Fruit fly (Drosophila melanogaster) whole organism, pupa: ENCODE data around the gene CG2124.

Experiments
- CG14655 ChIP-seq: fragments of 200-800 bp; sonication (Bioruptor generic); optimal IDR thresholded peaks from 3 replicates; lab custom pipeline; 2017; ENCODE audit warnings: mild to moderate bottlenecking, missing biosample characterization, missing genetic modification reagents, missing genetic modification characterization
- CG15710 ChIP-seq: fragments of 200-800 bp; sonication (Bioruptor generic); optimal IDR thresholded peaks from 2 replicates; lab custom pipeline; 2018; ENCODE audit warnings: missing biosample characterization, mild to moderate bottlenecking, missing genetic modification characterization, moderate library complexity
- CG17806 ChIP-seq: fragments of 200-800 bp; sonication (Bioruptor generic); optimal IDR thresholded peaks from 2 replicates; lab custom pipeline; 2018; ENCODE audit warnings: missing biosample characterization, mild to moderate bottlenecking, missing genetic modification characterization, moderate library complexity
- CG9948 ChIP-seq: fragments of 200-800 bp; sonication (Bioruptor generic); optimal IDR thresholded peaks from 2 replicates; lab custom pipeline; 2018; ENCODE audit warnings: missing biosample characterization, mild to moderate bottlenecking, missing genetic modification characterization, moderate library complexity
- EcR ChIP-seq: fragments of 200-800 bp; sonication (Bioruptor generic); optimal IDR thresholded peaks from 3 replicates; lab custom pipeline; 2019; ENCODE audit warnings: missing biosample characterization, missing genetic modification characterization, mild to moderate bottlenecking, moderate library complexity, missing genetic modification reagents
- Pif1A ChIP-seq: fragments of 200-800 bp; sonication (Bioruptor generic); optimal IDR thresholded peaks from 3 replicates; lab custom pipeline; 2016; ENCODE audit warnings: missing biosample characterization, missing genetic modification characterization
- Pif1B ChIP-seq: fragments of 200-800 bp; sonication (Bioruptor generic); optimal IDR thresholded peaks from 3 replicates; lab custom pipeline; 2016; ENCODE audit warnings: missing biosample characterization, missing genetic modification characterization
- Snoo ChIP-seq: fragments of 200-800 bp; sonication (Bioruptor generic); optimal IDR thresholded peaks from 3 replicates; lab custom pipeline; 2017; ENCODE audit warnings: missing biosample characterization, mild to moderate bottlenecking, missing genetic modification characterization, inconsistent platforms
- gl ChIP-seq: fragments of 200-800 bp; sonication (Bioruptor generic); optimal IDR thresholded peaks from 2 replicates; lab custom pipeline; 2018; ENCODE audit warnings: missing biosample characterization, mild to moderate bottlenecking, missing genetic modification characterization
- rn ChIP-seq: fragments of 200-800 bp; sonication (Bioruptor generic); IDR thresholded peaks from 2 replicates; pipeline ENCODE4 v1.3.6; 2022; ENCODE audit warnings: missing biosample characterization, missing genetic modification characterization

DNA sequence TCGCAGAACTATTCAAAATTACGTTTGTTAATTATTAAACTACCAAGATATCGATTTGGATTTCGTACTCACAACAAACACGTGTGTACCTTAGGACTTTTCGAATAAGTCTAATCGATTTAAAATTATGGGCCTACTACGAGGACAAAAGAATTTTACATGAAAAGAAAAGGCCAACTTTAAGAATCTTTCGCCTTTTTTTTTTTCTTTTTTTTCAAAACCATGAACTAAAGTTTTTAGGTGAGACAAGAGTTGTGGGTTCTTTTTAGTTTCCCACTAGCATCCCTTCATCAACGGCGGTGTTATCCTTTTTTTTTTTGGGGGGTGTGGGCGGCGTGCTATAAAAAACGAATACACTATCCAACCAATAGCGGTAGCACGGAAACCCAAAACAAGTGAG, 29.4 kb upstream of the CG2124 start, which contains the start of gene CG15296:
- TF ChIP-seq CG14655 (GFP tag; lab: Kevin White, UChicago) (no peak), Snoo (tag; lab: Kevin White, UChicago) (no peak), Pif1B (GFP tag; lab: Kevin White, UChicago) (no peak), rn (GFP tag; lab: Robert Waterston, UW) (no peak), EcR (GFP tag; lab: Kevin White, UChicago) (no peak), CG17806 (tag; lab: Kevin White, UChicago) (no peak), Pif1A (GFP tag; lab: Kevin White, UChicago) (no peak), CG9948 (tag; lab: Kevin White, UChicago) (no peak), gl (tag; lab: Kevin White, UChicago) (no peak), CG15710 (tag; lab: Kevin White, UChicago) (no peak)
